Worm (Caenorhabditis elegans) whole organism, L4 larva: Measurements from ENCODE around the gene F02H6.7.

ENCODE experiments used
- jun-1 ChIP-seq: fragments of 150-350 bp; optimal IDR thresholded peaks from 2 replicates; lab custom pipeline; 2014; ENCODE audit warnings: missing biosample characterization, missing genetic modification reagents, missing genetic modification characterization
- lin-15B ChIP-seq: fragments of 150-350 bp; sonication (generic microtip); optimal IDR thresholded peaks from 3 replicates; lab custom pipeline; 2014; ENCODE audit warnings: missing biosample characterization, missing genetic modification characterization
- nhr-11 ChIP-seq: fragments of 150-350 bp; optimal IDR thresholded peaks from 2 replicates; lab custom pipeline; 2014; ENCODE audit warnings: missing biosample characterization, missing genetic modification characterization
- nhr-76 ChIP-seq: fragments of 150-350 bp; optimal IDR thresholded peaks from 2 replicates; lab custom pipeline; 2014; ENCODE audit warnings: missing biosample characterization, missing genetic modification characterization
- nhr-77 ChIP-seq: fragments of 150-350 bp; optimal IDR thresholded peaks from 2 replicates; lab custom pipeline; 2014; ENCODE audit warnings: missing biosample characterization, missing genetic modification characterization
- php-3 ChIP-seq: fragments of 200-800 bp; sonication (Bioruptor generic); IDR thresholded peaks from 2 replicates; pipeline ENCODE4 v1.3.6; 2022; ENCODE audit warnings: missing genetic modification reagents, missing genetic modification characterization, missing compliant biosample characterization
- skn-1 ChIP-seq: fragments of 150-350 bp; optimal IDR thresholded peaks from 2 replicates; lab custom pipeline; 2014; ENCODE audit warnings: missing biosample characterization, missing genetic modification characterization
- unc-62 ChIP-seq, 3 experiments: fragments of 150-350 bp in 1 of 3; sonication (generic microtip); optimal IDR thresholded peaks in 2 of 3; peaks in 1 of 3; 1 replicate in 1 of 3; 2 replicates in 2 of 3; lab custom pipeline; 2014 to 2017; ENCODE audit warnings: missing biosample characterization in 3 of 3, missing genetic modification characterization in 3 of 3, missing genetic modification reagents in 3 of 3, missing genotype in 1 of 3
- zag-1 ChIP-seq: fragments of 150-350 bp; optimal IDR thresholded peaks from 2 replicates; lab custom pipeline; 2014; ENCODE audit warnings: missing biosample characterization, missing genetic modification characterization
- zfp-3 ChIP-seq: fragments of 200-800 bp; sonication (Bioruptor generic); conservative IDR thresholded peaks from 2 replicates; pipeline ENCODE4 v1.3.6; 2022; ENCODE audit warnings: missing genetic modification reagents, missing genetic modification characterization, missing compliant biosample characterization
- zip-2 ChIP-seq: fragments of 150-350 bp; optimal IDR thresholded peaks from 2 replicates; lab custom pipeline; 2014; ENCODE audit warnings: missing biosample characterization, missing genetic modification characterization

- no peak for TF ChIP-seq nhr-77 (tag; lab: Kevin White, UChicago)
- TF ChIP-seq unc-62 (GFP tag; optimal IDR thresholded peaks at IDR 0.05 in 1 of 2; lab: Kevin White, UChicago) = no peak
- TF ChIP-seq unc-62 (tag; optimal IDR thresholded peaks at IDR 0.05; lab: Kevin White, UChicago) = no peak
- TF ChIP-seq nhr-11 (tag; lab: Kevin White, UChicago) = no peak
- TF ChIP-seq zfp-3 (GFP tag; lab: Robert Waterston, UW) = no peak
- no peak for TF ChIP-seq nhr-76 (tag; lab: Kevin White, UChicago)
- no peak for TF ChIP-seq zag-1 (tag; lab: Kevin White, UChicago)
- no peak for TF ChIP-seq zip-2 (tag; lab: Kevin White, UChicago)
- no peak for TF ChIP-seq jun-1
- no peak for TF ChIP-seq skn-1 (tag; lab: Kevin White, UChicago)
- no peak for TF ChIP-seq php-3
- TF ChIP-seq lin-15B = no peak
Observed at ce11 chrIV:14269932-14270331, 42.0 kb upstream of the F02H6.7 start.
